Worm (Caenorhabditis elegans) whole organism, L3 larva: ENCODE measurements around the gene best-6.

Experiments
- aly-2 ChIP-seq: fragments of 150-350 bp; optimal IDR thresholded peaks from 2 replicates; lab custom pipeline; 2014; ENCODE audit warnings: missing biosample characterization, missing genetic modification characterization
- ama-1 ChIP-seq: fragments of 150-350 bp; optimal IDR thresholded peaks from 2 replicates; lab custom pipeline; 2018
- daf-12 ChIP-seq: fragments of 150-350 bp; optimal IDR thresholded peaks from 2 replicates; lab custom pipeline; 2014; ENCODE audit warnings: missing biosample characterization, missing genetic modification reagents, missing genetic modification characterization
- elt-1 ChIP-seq: fragments of 150-350 bp; optimal IDR thresholded peaks from 2 replicates; lab custom pipeline; 2014; ENCODE audit warnings: missing biosample characterization, missing genetic modification characterization
- elt-3 ChIP-seq, 3 experiments: fragments of 150-350 bp in 1 of 3; sonication (generic microtip) in 2 of 3; optimal IDR thresholded peaks; 2 replicates in 2 of 3; 4 replicates in 1 of 3; lab custom pipeline; 2014 to 2017; ENCODE audit warnings: missing biosample characterization in 3 of 3, missing genetic modification characterization in 3 of 3
- fkh-10 ChIP-seq: sonication (generic microtip); optimal IDR thresholded peaks from 2 replicates; lab custom pipeline; 2017; ENCODE audit warnings: missing biosample characterization, missing genetic modification reagents, missing genetic modification characterization
- mdl-1 ChIP-seq: fragments of 150-350 bp; optimal IDR thresholded peaks from 2 replicates; lab custom pipeline; 2014; ENCODE audit warnings: missing biosample characterization, missing genetic modification characterization
- nhr-12 ChIP-seq: fragments of 150-350 bp; optimal IDR thresholded peaks from 2 replicates; lab custom pipeline; 2014; ENCODE audit warnings: missing biosample characterization, missing genetic modification characterization
- nhr-28 ChIP-seq: fragments of 150-350 bp; optimal IDR thresholded peaks from 2 replicates; lab custom pipeline; 2014; ENCODE audit warnings: missing biosample characterization, missing genetic modification characterization
- unc-39 ChIP-seq: sonication (generic microtip); optimal IDR thresholded peaks from 4 replicates; lab custom pipeline; 2017; ENCODE audit warnings: missing biosample characterization, missing genetic modification characterization
- ztf-11 ChIP-seq: fragments of 150-350 bp; optimal IDR thresholded peaks from 2 replicates; lab custom pipeline; 2014; ENCODE audit warnings: missing biosample characterization, missing genetic modification characterization

DNA sequence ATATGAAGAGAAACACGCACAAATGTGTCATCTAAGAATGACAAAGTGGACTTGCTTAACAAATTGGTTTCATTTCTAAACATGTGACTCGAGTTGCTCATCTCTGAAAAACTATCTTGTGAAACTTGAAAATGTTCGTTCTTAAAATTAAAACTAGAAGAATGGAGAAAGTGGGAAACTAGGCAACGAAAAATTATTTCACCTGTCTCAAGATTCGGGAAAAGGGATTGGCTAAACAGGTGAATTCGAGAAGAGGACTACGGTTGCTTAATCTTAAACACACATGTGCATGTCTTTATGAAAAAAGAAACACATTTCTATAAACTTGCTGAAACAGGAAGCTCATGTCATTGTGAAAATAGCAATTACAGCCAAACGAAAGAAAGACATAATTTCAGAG lies 47.9 kb downstream of the best-6 start, which contains the start of gene srz-24:
- no peak for TF ChIP-seq nhr-12 (tag; lab: Kevin White, UChicago)
- TF ChIP-seq fkh-10 (GFP tag; lab: Kevin White, UChicago) = no peak
- TF ChIP-seq ztf-11 (tag; lab: Kevin White, UChicago) = no peak
- no peak for TF ChIP-seq nhr-28 (tag; lab: Kevin White, UChicago)
- no peak for TF ChIP-seq daf-12
- TF ChIP-seq aly-2 (tag; lab: Kevin White, UChicago) = no peak
- TF ChIP-seq elt-3 (tag; optimal IDR thresholded peaks at IDR 0.05; lab: Kevin White, UChicago) = no peak
- TF ChIP-seq mdl-1 (tag; lab: Kevin White, UChicago) = no peak
- no peak for TF ChIP-seq elt-1 (tag; lab: Kevin White, UChicago)
- no peak for TF ChIP-seq unc-39
- no peak for TF ChIP-seq ama-1 (lab: Kevin White, UChicago)
